Worm (Caenorhabditis elegans) whole organism, L2 larva: ENCODE measurements around the gene T16G12.10.

Experiments
- ZK546.5 ChIP-seq: sonication (generic microtip); optimal IDR thresholded peaks from 2 replicates; lab custom pipeline; 2017; ENCODE audit warnings: missing biosample characterization, missing genetic modification characterization
- egl-27 ChIP-seq: sonication (generic microtip); optimal IDR thresholded peaks from 3 replicates; lab custom pipeline; 2017; ENCODE audit warnings: missing biosample characterization, missing genetic modification reagents, missing genetic modification characterization
- elt-3 ChIP-seq: sonication (generic microtip); optimal IDR thresholded peaks from 2 replicates; lab custom pipeline; 2017; ENCODE audit warnings: missing biosample characterization, missing genetic modification characterization
- lin-39 ChIP-seq: fragments of 150-350 bp; optimal IDR thresholded peaks from 2 replicates; lab custom pipeline; 2014; ENCODE audit warnings: missing biosample characterization, missing genetic modification reagents, missing genetic modification characterization
- mdl-1 ChIP-seq, 2 experiments: fragments of 150-350 bp in 1 of 2; sonication (generic microtip) in 1 of 2; optimal IDR thresholded peaks; 2 replicates each; lab custom pipeline; 2017; ENCODE audit warnings: missing biosample characterization in 2 of 2, missing genetic modification characterization in 2 of 2
- ztf-11 ChIP-seq: sonication (generic microtip); optimal IDR thresholded peaks from 2 replicates; lab custom pipeline; 2017; ENCODE audit warnings: missing biosample characterization, missing genetic modification characterization

DNA sequence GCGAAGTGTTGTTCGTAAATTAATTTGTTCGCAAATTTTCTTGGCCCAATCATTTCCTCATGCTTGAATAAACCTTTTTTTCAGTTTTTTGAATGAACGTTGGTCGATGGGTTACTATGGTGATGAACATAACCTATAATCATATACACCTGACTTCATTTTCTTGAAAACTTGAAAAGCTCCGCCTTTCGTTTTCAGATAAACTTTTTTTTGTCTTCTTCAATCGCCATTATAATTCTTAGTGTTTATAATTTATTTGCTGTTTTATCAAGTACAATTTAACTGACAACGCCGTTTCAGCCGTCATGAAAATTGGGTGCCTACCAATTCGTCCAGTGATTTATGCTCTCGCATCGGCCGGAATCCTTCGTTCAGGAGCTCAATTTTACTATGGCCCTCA is 18.8 kb downstream of the T16G12.10 start, which contains the start of gene M04D8.7:
- TF ChIP-seq lin-39 (tag; lab: Kevin White, UChicago) (no peak), ztf-11 (no peak), ZK546.5 (tag; lab: Kevin White, UChicago) (no peak), egl-27 (tag; lab: Kevin White, UChicago) (no peak), elt-3 (tag; lab: Kevin White, UChicago) (no peak), mdl-1 (tag; optimal IDR thresholded peaks at IDR 0.05; lab: Kevin White, UChicago) (no peak)
